Worm (Caenorhabditis elegans) whole organism, L1 larva: Measurements from ENCODE around the gene C35A11.4.

Source experiments
- aly-2 ChIP-seq: fragments of 150-350 bp; optimal IDR thresholded peaks from 2 replicates; lab custom pipeline; 2014; ENCODE audit warnings: missing biosample characterization, missing genetic modification characterization
- ama-1 ChIP-seq: fragments of 150-350 bp; optimal IDR thresholded peaks from 2 replicates; lab custom pipeline; 2014
- ceh-90 ChIP-seq: sonication (generic microtip); optimal IDR thresholded peaks from 2 replicates; lab custom pipeline; 2016; ENCODE audit warnings: missing genetic modification characterization, missing compliant biosample characterization
- elt-3 ChIP-seq, 6 experiments: fragments of 150-350 bp in 1 of 6; sonication (generic microtip); optimal IDR thresholded peaks; 2 replicates each; lab custom pipeline; 2017 to 2018; ENCODE audit warnings: missing biosample characterization in 6 of 6, missing genetic modification characterization in 6 of 6, inconsistent platforms in 1 of 6
- jun-1 ChIP-seq: fragments of 150-350 bp; optimal IDR thresholded peaks from 2 replicates; lab custom pipeline; 2014; ENCODE audit warnings: missing biosample characterization, missing genetic modification reagents, missing genetic modification characterization
- lin-39 ChIP-seq: fragments of 150-350 bp; optimal IDR thresholded peaks from 2 replicates; lab custom pipeline; 2014; ENCODE audit warnings: missing biosample characterization, missing genetic modification reagents, missing genetic modification characterization
- lsy-2 ChIP-seq, 2 experiments: fragments of 150-350 bp; optimal IDR thresholded peaks; 2 replicates each; lab custom pipeline; 2014; ENCODE audit warnings: missing biosample characterization in 2 of 2, missing genetic modification characterization in 2 of 2
- nhr-11 ChIP-seq: fragments of 150-350 bp; optimal IDR thresholded peaks from 2 replicates; lab custom pipeline; 2014; ENCODE audit warnings: missing biosample characterization, missing genetic modification characterization
- nhr-20 ChIP-seq: sonication (generic microtip); optimal IDR thresholded peaks from 2 replicates; lab custom pipeline; 2016; ENCODE audit warnings: mild to moderate bottlenecking, missing genetic modification characterization, missing compliant biosample characterization
- nhr-237 ChIP-seq: fragments of 150-350 bp; optimal IDR thresholded peaks from 2 replicates; lab custom pipeline; 2014; ENCODE audit warnings: missing biosample characterization, missing genetic modification characterization
- pqm-1 ChIP-seq: sonication (generic microtip); optimal IDR thresholded peaks from 3 replicates; lab custom pipeline; 2017; ENCODE audit warnings: missing biosample characterization, missing genetic modification characterization
- snpc-4 ChIP-seq: fragments of 150-350 bp; optimal IDR thresholded peaks from 2 replicates; lab custom pipeline; 2014; ENCODE audit warnings: missing biosample characterization, missing genetic modification characterization
- snu-23 ChIP-seq: sonication (generic microtip); optimal IDR thresholded peaks from 2 replicates; lab custom pipeline; 2016; ENCODE audit warnings: missing genetic modification characterization, missing compliant biosample characterization

DNA sequence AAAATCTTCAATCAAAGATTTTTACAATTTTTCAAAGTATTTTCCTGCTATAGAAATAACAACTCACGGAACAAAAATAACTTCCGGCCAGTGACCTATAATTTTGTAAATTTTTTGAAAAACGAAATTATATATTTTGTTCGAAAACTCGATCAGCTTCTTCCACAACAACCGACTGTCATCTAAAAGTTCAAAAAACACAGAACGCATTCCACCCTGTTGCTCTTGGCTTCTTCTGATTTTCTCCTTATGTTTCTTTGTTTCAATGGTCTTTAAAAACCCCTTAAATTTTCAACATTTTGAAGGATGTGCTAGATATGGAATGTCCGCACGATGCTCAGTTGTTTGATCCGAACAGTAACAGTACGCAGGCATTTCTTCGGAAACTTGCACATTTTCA, 12.1 kb upstream of the C35A11.4 start, which contains the start of gene dmsr-7:
- TF ChIP-seq aly-2 (tag; lab: Kevin White, UChicago) (no peak), ceh-90 (tag; lab: Kevin White, UChicago) (no peak), lsy-2 (tag; optimal IDR thresholded peaks at IDR 0.05; lab: Kevin White, UChicago) (no peak), jun-1 (tag; lab: Kevin White, UChicago) (no peak), lin-39 (tag; lab: Kevin White, UChicago) (no peak), ama-1 (lab: Kevin White, UChicago) (no peak), snpc-4 (tag; lab: Kevin White, UChicago) (no peak), snu-23 (GFP tag; lab: Kevin White, UChicago) (no peak), nhr-237 (tag; lab: Kevin White, UChicago) (no peak), nhr-11 (tag; lab: Kevin White, UChicago) (no peak), nhr-20 (no peak), elt-3 (tag; optimal IDR thresholded peaks at IDR 0.05; lab: Kevin White, UChicago) (no peak), pqm-1 (tag; lab: Kevin White, UChicago) (no peak)
